Worm (Caenorhabditis elegans): Measurements from ENCODE around the gene W06G6.20.

The W06G6.20 gene

DNA sequence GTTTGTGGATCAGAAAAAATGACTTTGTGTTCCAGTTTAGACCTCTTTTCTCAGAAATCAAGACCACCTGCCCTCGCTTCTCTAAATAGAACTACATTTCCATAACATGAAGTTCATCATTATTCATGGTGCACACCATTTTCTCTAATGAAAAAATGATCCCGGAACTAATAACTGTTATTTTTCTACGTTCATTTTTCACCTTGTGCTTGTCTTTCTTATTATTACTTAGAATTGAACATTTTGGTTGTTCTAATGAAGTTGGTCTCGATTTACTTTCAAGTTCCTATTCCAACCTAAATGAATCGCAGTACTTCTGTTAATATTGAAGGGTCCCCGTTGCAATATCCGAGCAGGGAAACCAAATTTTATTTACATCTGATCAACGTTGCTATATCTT, 34.7 kb upstream of the W06G6.20 start, which contains the start of gene srw-36:
TSS of gene srw-36 (plus strand) at position 301 of the 400 bp plus-strand sequence.
- no peak for TF ChIP-seq zip-4 (GFP tag; optimal IDR thresholded peaks at IDR 0.05)
- TF ChIP-seq tlp-1 (tag; optimal IDR thresholded peaks at IDR 0.05): no peak
- TF ChIP-seq nhr-12 (tag; optimal IDR thresholded peaks at IDR 0.05): no peak
- no peak for TF ChIP-seq pax-3 (tag; optimal IDR thresholded peaks at IDR 0.05)
- TF ChIP-seq lin-15B (tag; optimal IDR thresholded peaks at IDR 0.05): no peak
- TF ChIP-seq ztf-11 (tag; optimal IDR thresholded peaks at IDR 0.05): no peak
- TF ChIP-seq nhr-237 (tag; optimal IDR thresholded peaks at IDR 0.05): no peak
- TF ChIP-seq ets-5 (GFP tag; IDR thresholded peaks at IDR 0.05): no peak
- TF ChIP-seq irx-1 (tag; optimal IDR thresholded peaks at IDR 0.05): no peak
- no peak for TF ChIP-seq nhr-19 (GFP tag; conservative IDR thresholded peaks at IDR 0.05)
- TF ChIP-seq mab-9 (GFP tag; IDR thresholded peaks at IDR 0.05): no peak
- TF ChIP-seq nhr-47 (tag; optimal IDR thresholded peaks at IDR 0.05): no peak
- TF ChIP-seq dsc-1 (tag; optimal IDR thresholded peaks at IDR 0.05): no peak
- no peak for TF ChIP-seq xbp-1 (tag; optimal IDR thresholded peaks at IDR 0.05)
- no peak for TF ChIP-seq grh-1 (GFP tag; IDR thresholded peaks at IDR 0.05)

DNA sequence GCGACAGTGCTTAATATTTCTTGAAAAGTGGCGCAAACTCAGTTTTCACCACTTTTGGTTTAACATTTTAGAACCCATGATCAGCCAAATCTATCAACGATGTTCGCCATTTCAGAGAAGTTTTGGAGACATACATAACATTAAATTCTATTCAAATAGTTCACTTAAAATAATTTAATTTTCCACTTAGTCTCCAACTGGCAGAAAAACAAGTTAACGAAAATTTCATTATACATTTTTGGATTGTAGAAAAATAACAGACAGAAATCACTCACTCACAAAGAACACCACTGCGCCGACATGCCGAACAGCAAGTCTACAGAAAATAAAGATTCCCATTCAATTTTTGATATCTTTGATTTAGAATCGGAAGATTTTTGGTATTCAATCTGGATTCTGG, 31.8 kb upstream of the W06G6.20 start, which contains the start of gene srw-44:
TSS of gene srw-44 (plus strand) at position 301 of the 400 bp plus-strand sequence.
- TF ChIP-seq nhr-77 (tag; optimal IDR thresholded peaks at IDR 0.05) (no peak), rnt-1 (tag; optimal IDR thresholded peaks at IDR 0.05) (no peak), aha-1 (tag; optimal IDR thresholded peaks at IDR 0.05) (no peak), grh-1 (GFP tag; IDR thresholded peaks at IDR 0.05) (no peak), pax-3 (tag; optimal IDR thresholded peaks at IDR 0.05) (no peak), fkh-10 (GFP tag; optimal IDR thresholded peaks at IDR 0.05) (no peak), blmp-1 (tag; optimal IDR thresholded peaks at IDR 0.05) (no peak), isw-1 (GFP tag; IDR thresholded peaks at IDR 0.05) (no peak), ztf-11 (tag; optimal IDR thresholded peaks at IDR 0.05) (no peak), lin-39 (tag; optimal IDR thresholded peaks at IDR 0.05) (no peak), tbx-2 (tag; optimal IDR thresholded peaks at IDR 0.05) (no peak), unc-98 (GFP tag; IDR thresholded peaks at IDR 0.05) (no peak), ztf-4 (tag; optimal IDR thresholded peaks at IDR 0.05) (no peak), nhr-84 (tag; optimal IDR thresholded peaks at IDR 0.05) (no peak), pag-3 (tag; optimal IDR thresholded peaks at IDR 0.05; ENCODE audit: borderline replicate concordance, insufficient read depth) (no peak), nhr-76 (tag; optimal IDR thresholded peaks at IDR 0.05) (no peak)

DNA sequence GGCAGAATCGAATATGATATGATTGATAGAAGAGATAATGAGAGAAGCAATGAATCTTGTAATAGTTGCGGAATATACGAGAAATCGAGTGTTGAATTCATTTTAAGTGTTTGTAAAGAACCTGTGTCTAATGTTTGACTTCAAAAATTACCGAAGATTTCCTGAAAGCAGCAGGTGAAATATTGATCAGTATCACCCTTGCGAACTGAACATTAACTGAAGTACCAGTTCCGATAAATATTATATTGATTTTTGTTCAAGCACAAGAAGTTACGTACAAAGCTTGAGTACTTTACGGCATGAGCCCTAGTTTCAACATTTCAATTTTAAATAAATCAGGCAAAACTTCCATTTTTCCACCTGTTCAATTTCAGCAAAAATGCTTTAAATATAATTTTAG, 31.1 kb upstream of the W06G6.20 start, which contains the start of gene srz-103:
TSS of gene srz-103 (minus strand) at position 101 of the 400 bp plus-strand sequence.
- TF ChIP-seq ces-1 (GFP tag; optimal IDR thresholded peaks at IDR 0.05): no peak
- no peak for TF ChIP-seq zip-4 (GFP tag; optimal IDR thresholded peaks at IDR 0.05)
- no peak for TF ChIP-seq lir-3 (tag; optimal IDR thresholded peaks at IDR 0.05; ENCODE audit: poor library complexity)
- no peak for TF ChIP-seq tlp-1 (tag; optimal IDR thresholded peaks at IDR 0.05)
- no peak for TF ChIP-seq lin-15B (tag; optimal IDR thresholded peaks at IDR 0.05)
- no peak for TF ChIP-seq mef-2 (tag; optimal IDR thresholded peaks at IDR 0.05)
- TF ChIP-seq hlh-4 (tag; optimal IDR thresholded peaks at IDR 0.05): no peak
- no peak for TF ChIP-seq ets-5 (GFP tag; IDR thresholded peaks at IDR 0.05)
- no peak for TF ChIP-seq mdl-1 (tag; optimal IDR thresholded peaks at IDR 0.05)
- no peak for TF ChIP-seq nhr-77 (tag; optimal IDR thresholded peaks at IDR 0.05)
- no peak for TF ChIP-seq fkh-10 (GFP tag; optimal IDR thresholded peaks at IDR 0.05)
- no peak for TF ChIP-seq jun-1 (tag; optimal IDR thresholded peaks at IDR 0.05)
- TF ChIP-seq lin-13 (GFP tag; optimal IDR thresholded peaks at IDR 0.05): no peak
- TF ChIP-seq blmp-1 (tag; optimal IDR thresholded peaks at IDR 0.05): no peak
- TF ChIP-seq unc-98 (GFP tag; IDR thresholded peaks at IDR 0.05): no peak

DNA sequence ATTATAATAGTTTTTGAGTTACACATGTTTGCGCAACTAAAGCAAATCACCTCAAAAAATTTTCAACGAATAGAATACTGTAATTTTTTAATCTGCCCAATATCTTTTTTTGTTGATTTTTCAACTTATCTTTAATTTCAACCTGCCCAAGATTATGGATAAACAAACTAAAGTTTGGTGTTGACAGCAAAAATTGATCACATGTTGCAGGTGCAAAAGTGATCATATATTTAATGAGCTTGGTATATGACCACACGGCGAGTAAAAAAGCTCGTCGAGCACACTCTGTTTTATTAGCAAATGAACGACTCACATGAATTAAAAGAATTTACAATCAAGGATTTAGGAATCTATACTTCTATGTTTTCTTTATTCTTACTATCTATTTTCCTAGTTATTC, 27.4 kb upstream of the W06G6.20 start, which contains the start of gene srz-1:
TSS of gene srz-1 (plus strand) at position 301 of the 400 bp plus-strand sequence.
- TF ChIP-seq nhr-84 (tag; optimal IDR thresholded peaks at IDR 0.05) (no peak), pqm-1 (tag; optimal IDR thresholded peaks at IDR 0.05) (no peak), dpl-1 (GFP tag; optimal IDR thresholded peaks at IDR 0.05) (no peak), nhr-47 (tag; optimal IDR thresholded peaks at IDR 0.05) (no peak), fos-1 (tag; optimal IDR thresholded peaks at IDR 0.05) (no peak), nhr-76 (tag; optimal IDR thresholded peaks at IDR 0.05) (no peak), lin-13 (GFP tag; optimal IDR thresholded peaks at IDR 0.05) (no peak), ztf-11 (tag; optimal IDR thresholded peaks at IDR 0.05) (no peak)

Data from whole organism, L1 larva.